Fruit fly (Drosophila melanogaster) whole organism, embryonic: ENCODE measurements around the gene Hmt4-20.

Source experiments
- Atf3 ChIP-seq: fragments of 200-800 bp; sonication (Bioruptor generic); optimal IDR thresholded peaks from 3 replicates; lab custom pipeline; 2016; ENCODE audit warnings: missing biosample characterization, missing genetic modification characterization
- Atf6 ChIP-seq: fragments of 200-800 bp; sonication (Bioruptor generic); IDR thresholded peaks from 2 replicates; pipeline ENCODE4 v1.3.6; 2022; ENCODE audit warnings: missing biosample characterization, missing genetic modification characterization
- Awh ChIP-seq: fragments of 200-800 bp; sonication (Bioruptor generic); IDR thresholded peaks from 2 replicates; pipeline ENCODE4, ENCODE4 v1.3.6; 2022; ENCODE audit warnings: missing biosample characterization, missing genetic modification characterization
- CG10267 ChIP-seq: fragments of 200-800 bp; sonication (Bioruptor generic); optimal IDR thresholded peaks from 2 replicates; lab custom pipeline; 2018; ENCODE audit warnings: missing biosample characterization, mild to moderate bottlenecking, missing genetic modification characterization, moderate library complexity
- CG10274 ChIP-seq: fragments of 200-800 bp; sonication (Bioruptor generic); optimal IDR thresholded peaks from 3 replicates; lab custom pipeline; 2017; ENCODE audit warnings: missing biosample characterization, mild to moderate bottlenecking, missing genetic modification characterization
- CG10462 ChIP-seq: fragments of 200-800 bp; sonication (Bioruptor generic); optimal IDR thresholded peaks from 2 replicates; lab custom pipeline; 2016; ENCODE audit warnings: missing biosample characterization, missing genetic modification characterization
- CG12769 ChIP-seq: fragments of 200-800 bp; sonication (Bioruptor generic); optimal IDR thresholded peaks from 2 replicates; lab custom pipeline; 2019; ENCODE audit warnings: missing biosample characterization, mild to moderate bottlenecking, missing genetic modification characterization, moderate library complexity
- CG13287 ChIP-seq: fragments of 200-800 bp; sonication (Bioruptor generic); IDR thresholded peaks from 2 replicates; pipeline ENCODE4 v1.3.6; 2022; ENCODE audit warnings: missing biosample characterization, missing genetic modification characterization; ENCODE audit not compliant: partially characterized antibody
- CG13296 ChIP-seq: fragments of 200-800 bp; sonication (Bioruptor generic); optimal IDR thresholded peaks from 3 replicates; lab custom pipeline; 2018; ENCODE audit warnings: missing biosample characterization, mild to moderate bottlenecking, missing genetic modification characterization
- CG14014 ChIP-seq: fragments of 200-800 bp; sonication (Bioruptor generic); IDR thresholded peaks from 2 replicates; pipeline ENCODE4 v1.3.6; 2022; ENCODE audit warnings: missing biosample characterization, missing genetic modification characterization
- CG1647 ChIP-seq: fragments of 200-800 bp; sonication (Bioruptor generic); optimal IDR thresholded peaks from 3 replicates; lab custom pipeline; 2016; ENCODE audit warnings: missing biosample characterization, missing genetic modification characterization
- CG16863 ChIP-seq: fragments of 200-800 bp; sonication (Bioruptor generic); optimal IDR thresholded peaks from 3 replicates; lab custom pipeline; 2016; ENCODE audit warnings: missing biosample characterization, missing genetic modification characterization
- CG17612 ChIP-seq: fragments of 200-800 bp; sonication (Bioruptor generic); IDR thresholded peaks from 2 replicates; pipeline ENCODE4 v1.3.6; 2022; ENCODE audit warnings: missing biosample characterization, missing genetic modification characterization
- CG17802 ChIP-seq: fragments of 200-800 bp; sonication (Bioruptor generic); optimal IDR thresholded peaks from 2 replicates; lab custom pipeline; 2018; ENCODE audit warnings: missing biosample characterization, mild to moderate bottlenecking, missing genetic modification characterization, moderate library complexity
- CG1792 ChIP-seq: fragments of 200-800 bp; sonication (Bioruptor generic); optimal IDR thresholded peaks from 2 replicates; lab custom pipeline; 2016; ENCODE audit warnings: missing biosample characterization, missing genetic modification characterization
- CG18476 ChIP-seq: fragments of 200-800 bp; sonication (Bioruptor generic); optimal IDR thresholded peaks from 2 replicates; lab custom pipeline; 2016; ENCODE audit warnings: missing biosample characterization, mild to moderate bottlenecking, missing genetic modification characterization
- CG3995 ChIP-seq: fragments of 200-800 bp; sonication (Bioruptor generic); optimal IDR thresholded peaks from 3 replicates; lab custom pipeline; 2016; ENCODE audit warnings: missing biosample characterization, missing genetic modification characterization
- CG5245 ChIP-seq: fragments of 200-800 bp; sonication (Bioruptor generic); optimal IDR thresholded peaks from 3 replicates; lab custom pipeline; 2016; ENCODE audit warnings: missing biosample characterization, missing genetic modification characterization
- CG7372 ChIP-seq: fragments of 200-800 bp; sonication (Bioruptor generic); IDR thresholded peaks from 2 replicates; pipeline ENCODE4 v1.3.6; 2022; ENCODE audit warnings: missing biosample characterization, missing genetic modification characterization
- CG8281 ChIP-seq: fragments of 200-800 bp; sonication (Bioruptor generic); optimal IDR thresholded peaks from 2 replicates; lab custom pipeline; 2018; ENCODE audit warnings: missing biosample characterization, mild to moderate bottlenecking, missing genetic modification characterization, moderate library complexity
- Deaf1 ChIP-seq: fragments of 200-800 bp; optimal IDR thresholded peaks from 3 replicates; lab custom pipeline; 2019; ENCODE audit warnings: missing biosample characterization, mild to moderate bottlenecking, missing genetic modification characterization, moderate library complexity
- Dek ChIP-seq: fragments of 200-800 bp; sonication (Bioruptor generic); optimal IDR thresholded peaks from 3 replicates; lab custom pipeline; 2019; ENCODE audit warnings: missing biosample characterization, mild to moderate bottlenecking, missing genetic modification characterization, moderate library complexity
- GATAe ChIP-seq: fragments of 200-800 bp; sonication (Bioruptor generic); conservative IDR thresholded peaks from 2 replicates; pipeline ENCODE4 v1.3.6; 2022; ENCODE audit warnings: missing biosample characterization, missing genetic modification characterization
- Hey ChIP-seq: fragments of 200-800 bp; sonication (Bioruptor generic); optimal IDR thresholded peaks from 3 replicates; lab custom pipeline; 2018; ENCODE audit warnings: missing biosample characterization, mild to moderate bottlenecking, missing genetic modification characterization
- Hmr ChIP-seq: fragments of 200-800 bp; sonication (Bioruptor generic); optimal IDR thresholded peaks from 3 replicates; lab custom pipeline; 2017; ENCODE audit warnings: mild to moderate bottlenecking, missing biosample characterization, missing genetic modification reagents, missing genetic modification characterization
- Hr39 ChIP-seq: fragments of >200 bp; optimal IDR thresholded peaks from 2 replicates; lab custom pipeline; 2017
- NK7.1 ChIP-seq: fragments of 200-800 bp; sonication (Bioruptor generic); optimal IDR thresholded peaks from 3 replicates; lab custom pipeline; 2016; ENCODE audit warnings: missing biosample characterization, missing genetic modification characterization
- Nf-YB ChIP-seq: fragments of 200-800 bp; sonication (Bioruptor generic); optimal IDR thresholded peaks from 3 replicates; lab custom pipeline; 2019; ENCODE audit warnings: missing biosample characterization, mild to moderate bottlenecking, missing genetic modification characterization, moderate library complexity
- Oaz ChIP-seq: fragments of 200-800 bp; sonication (Bioruptor generic); IDR thresholded peaks from 2 replicates; pipeline ENCODE4 v1.3.6; 2022; ENCODE audit warnings: missing biosample characterization, missing genetic modification characterization
- PHDP ChIP-seq: fragments of 200-800 bp; sonication (Bioruptor generic); optimal IDR thresholded peaks from 3 replicates; lab custom pipeline; 2018; ENCODE audit warnings: missing biosample characterization, mild to moderate bottlenecking, missing genetic modification characterization, moderate library complexity
- Rx ChIP-seq: fragments of 200-800 bp; sonication (Bioruptor generic); IDR thresholded peaks from 2 replicates; pipeline ENCODE4 v1.3.6; 2022; ENCODE audit warnings: missing biosample characterization, missing genetic modification characterization
- Spps ChIP-seq: fragments of 200-800 bp; sonication (Bioruptor generic); optimal IDR thresholded peaks from 2 replicates; lab custom pipeline; 2018; ENCODE audit warnings: missing biosample characterization, mild to moderate bottlenecking, missing genetic modification characterization
- Sry-β ChIP-seq: fragments of 200-800 bp; sonication (Bioruptor generic); optimal IDR thresholded peaks from 2 replicates; lab custom pipeline; 2018; ENCODE audit warnings: missing biosample characterization, mild to moderate bottlenecking, missing genetic modification characterization, moderate library complexity
- Stat92E ChIP-seq, 3 experiments: fragments of >200 bp in 2 of 3; fragments of 200-800 bp in 1 of 3; sonication (Bioruptor generic) in 1 of 3; optimal IDR thresholded peaks; 2 replicates each; lab custom pipeline; 2017 to 2019; ENCODE audit warnings: missing biosample characterization in 3 of 3, missing genetic modification characterization in 3 of 3, mild to moderate bottlenecking in 1 of 3, moderate library complexity in 1 of 3
- Taf1 ChIP-seq: fragments of 200-800 bp; sonication (Bioruptor generic); IDR thresholded peaks from 2 replicates; pipeline ENCODE4 v1.3.6; 2022; ENCODE audit warnings: missing biosample characterization, missing genetic modification characterization
- Xrp1 ChIP-seq: fragments of 200-800 bp; sonication (Bioruptor generic); IDR thresholded peaks from 2 replicates; pipeline ENCODE4 v1.3.6; 2022; ENCODE audit warnings: missing biosample characterization, missing genetic modification characterization
- ash1 ChIP-seq: fragments of 200-800 bp; sonication (Bioruptor generic); optimal IDR thresholded peaks from 2 replicates; lab custom pipeline; 2018; ENCODE audit warnings: missing biosample characterization, mild to moderate bottlenecking, missing genetic modification characterization
- bab2 ChIP-seq: fragments of 200-800 bp; sonication (Bioruptor generic); optimal IDR thresholded peaks from 2 replicates; lab custom pipeline; 2016; ENCODE audit warnings: missing biosample characterization, missing genetic modification characterization
- cato ChIP-seq: fragments of 200-800 bp; sonication (Bioruptor generic); optimal IDR thresholded peaks from 2 replicates; lab custom pipeline; 2016; ENCODE audit warnings: missing biosample characterization, missing genetic modification characterization, borderline replicate concordance
- eve ChIP-seq, 2 experiments: fragments of >200 bp; optimal IDR thresholded peaks; 2 replicates each; lab custom pipeline; 2017; ENCODE audit warnings: missing biosample characterization in 2 of 2, missing genetic modification characterization in 2 of 2
- fd3F ChIP-seq: fragments of 200-800 bp; sonication (Bioruptor generic); optimal IDR thresholded peaks from 2 replicates; lab custom pipeline; 2018; ENCODE audit warnings: missing biosample characterization, mild to moderate bottlenecking, missing genetic modification characterization, moderate library complexity
- fu2 ChIP-seq: fragments of 200-800 bp; sonication (Bioruptor generic); optimal IDR thresholded peaks from 2 replicates; lab custom pipeline; 2016; ENCODE audit warnings: missing biosample characterization, missing genetic modification characterization
- gsb-n ChIP-seq: fragments of 200-800 bp; sonication (Bioruptor generic); optimal IDR thresholded peaks from 3 replicates; lab custom pipeline; 2018; ENCODE audit warnings: missing biosample characterization, mild to moderate bottlenecking, missing genetic modification characterization
- hkb ChIP-seq, 2 experiments: fragments of 200-800 bp in 1 of 2; fragments of >200 bp in 1 of 2; sonication (Bioruptor generic) in 1 of 2; IDR thresholded peaks in 1 of 2; optimal IDR thresholded peaks in 1 of 2; 2 replicates each; pipeline versions ENCODE4 v1.3.6 to Lab custom; 2017 to 2022; ENCODE audit warnings: missing biosample characterization in 1 of 2, missing genetic modification characterization in 1 of 2
- onecut ChIP-seq: fragments of 200-800 bp; sonication (Bioruptor generic); IDR thresholded peaks from 2 replicates; pipeline ENCODE4 v1.3.6; 2022; ENCODE audit warnings: missing biosample characterization, missing genetic modification characterization
- pho ChIP-seq: fragments of 200-800 bp; sonication (Bioruptor generic); optimal IDR thresholded peaks from 2 replicates; lab custom pipeline; 2016; ENCODE audit warnings: missing biosample characterization, missing genetic modification characterization
- pita ChIP-seq: fragments of 200-800 bp; sonication (Bioruptor generic); optimal IDR thresholded peaks from 2 replicates; lab custom pipeline; 2017; ENCODE audit warnings: missing biosample characterization, mild to moderate bottlenecking, missing genetic modification characterization
- sqz ChIP-seq: fragments of 200-800 bp; sonication (Bioruptor generic); optimal IDR thresholded peaks from 3 replicates; lab custom pipeline; 2018; ENCODE audit warnings: missing biosample characterization, mild to moderate bottlenecking, missing genetic modification characterization
- trem ChIP-seq: fragments of 200-800 bp; optimal IDR thresholded peaks from 3 replicates; lab custom pipeline; 2019; ENCODE audit warnings: missing biosample characterization, mild to moderate bottlenecking, missing genetic modification characterization, moderate library complexity
- tup ChIP-seq: fragments of 200-800 bp; sonication (Bioruptor generic); optimal IDR thresholded peaks from 2 replicates; lab custom pipeline; 2016; ENCODE audit warnings: missing biosample characterization, mild to moderate bottlenecking, missing genetic modification characterization, moderate library complexity
- yki ChIP-seq: fragments of >200 bp; optimal IDR thresholded peaks from 3 replicates; lab custom pipeline; 2018

Hmt4-20 gene

dm6 chrX:621132-621555 is 34.7 kb downstream of the Hmt4-20 start, which contains the start of the genes CG13365 and Vsp37A (continued):
- TF ChIP-seq hkb (optimal IDR thresholded peaks at IDR 0.05; lab: Kevin White, UChicago) (peak; percentile 84), hkb (GFP tag; IDR thresholded peaks at IDR 0.05; lab: Robert Waterston, UW) (peak; percentile 52), CG1647 (GFP tag; lab: Kevin White, UChicago) (peak; percentile 39), Nf-YB (no peak), CG13287 (no peak), CG14014 (GFP tag; lab: Robert Waterston, UW) (peak; percentile 48; the same call in 1 of the 2 replicates), CG12769 (tag; lab: Kevin White, UChicago) (peak; percentile 28), Deaf1 (tag; lab: Kevin White, UChicago) (peak; percentile 11), Taf1 (GFP tag; lab: Robert Waterston, UW) (no peak), yki (lab: Kevin White, UChicago) (no peak), Rx (GFP tag; lab: Robert Waterston, UW) (no peak), Sry-β (GFP tag; lab: Kevin White, UChicago) (peak; percentile 97), CG16863 (peak; percentile 47), eve (GFP tag; optimal IDR thresholded peaks at IDR 0.05; lab: Kevin White, UChicago) (no peak), Hr39 (lab: Kevin White, UChicago) (no peak), Xrp1 (GFP tag; lab: Robert Waterston, UW) (0 out of 2 replicates have a peak, but pooled peaks have one; percentile 27), Dek (tag; lab: Kevin White, UChicago) (peak; percentile 4), Oaz (GFP tag; lab: Robert Waterston, UW) (no peak), Awh (GFP tag; lab: Robert Waterston, UW) (no peak; the same call in 1 of the 2 replicates), Atf6 (GFP tag; lab: Robert Waterston, UW) (0 out of 2 replicates have a peak, but pooled peaks have one; percentile 19), PHDP (tag; lab: Kevin White, UChicago) (no peak), CG10274 (no peak), CG13296 (peak; percentile 59), NK7.1 (GFP tag; lab: Kevin White, UChicago) (no peak), cato (GFP tag; lab: Kevin White, UChicago) (no peak), tup (GFP tag; lab: Kevin White, UChicago) (no peak), Spps (tag; lab: Kevin White, UChicago) (no peak), CG1792 (GFP tag; lab: Kevin White, UChicago) (peak; percentile 67), Stat92E (GFP tag; optimal IDR thresholded peaks at IDR 0.05; lab: Kevin White, UChicago) (no peak), CG5245 (GFP tag; lab: Kevin White, UChicago) (no peak), sqz (GFP tag; lab: Kevin White, UChicago) (no peak), fu2 (peak; percentile 25), Hmr (GFP tag; lab: Kevin White, UChicago) (peak; percentile 47), ash1 (GFP tag; lab: Kevin White, UChicago) (no peak), fd3F (GFP tag; lab: Kevin White, UChicago) (no peak), CG10267 (tag; lab: Kevin White, UChicago) (peak; percentile 48), CG10462 (no peak), CG8281 (no peak), onecut (no peak), gsb-n (tag; lab: Kevin White, UChicago) (peak; percentile 18), CG3995 (GFP tag; lab: Kevin White, UChicago) (peak; percentile 74), Atf3 (GFP tag; lab: Kevin White, UChicago) (no peak), CG17802 (no peak), CG18476 (no peak), pita (peak; percentile 45), CG17612 (GFP tag; lab: Robert Waterston, UW) (no peak), GATAe (no peak), bab2 (GFP tag; lab: Kevin White, UChicago) (peak; percentile 64), trem (tag; lab: Kevin White, UChicago) (peak; percentile 61), CG7372 (no peak), Hey (tag; lab: Kevin White, UChicago) (no peak), pho (peak; percentile 49)
